Fruit fly (Drosophila melanogaster): ENCODE measurements around the gene sowah.
A peak's percentile ranks its signal among the peaks of the same experiment; 100 is the strongest.

sowah gene

dm6 chr3L:12533392-12534070 is 38.8 kb downstream of the sowah start, which contains the start of the genes Tsf2 and CG34242 (continued):
- no peak for TF ChIP-seq Sry-β (GFP tag; optimal IDR thresholded peaks at IDR 0.05)
- no peak for TF ChIP-seq vnd (GFP tag; IDR thresholded peaks at IDR 0.05; ENCODE audit: partially characterized antibody)
- TF ChIP-seq dysf (GFP tag; IDR thresholded peaks at IDR 0.05), result peak; percentile 94
- no peak for TF ChIP-seq sc (optimal IDR thresholded peaks at IDR 0.05)
- TF ChIP-seq sc (GFP tag; optimal IDR thresholded peaks at IDR 0.05), result no peak
- TF ChIP-seq sug (tag; optimal IDR thresholded peaks at IDR 0.05), result peak; percentile 77
- TF ChIP-seq dmrt99B (tag; optimal IDR thresholded peaks at IDR 0.05), result peak; percentile 81
- no peak for TF ChIP-seq Atf-2 (GFP tag; optimal IDR thresholded peaks at IDR 0.05)
- peak; percentile 22 for TF ChIP-seq CG15601 (tag; optimal IDR thresholded peaks at IDR 0.05)
- no peak for TF ChIP-seq pros (GFP tag; optimal IDR thresholded peaks at IDR 0.05)
- TF ChIP-seq CG6765 (GFP tag; optimal IDR thresholded peaks at IDR 0.05), result no peak
- no peak for TF ChIP-seq zen2 (GFP tag; IDR thresholded peaks at IDR 0.05; ENCODE audit: partially characterized antibody)
- TF ChIP-seq H2.0 (GFP tag; IDR thresholded peaks at IDR 0.05), result no peak
- peak; percentile 78; the same call in 1 of the 2 replicates for TF ChIP-seq sens-2 (GFP tag; IDR thresholded peaks at IDR 0.05)
- no peak for TF ChIP-seq ftz-f1 (GFP tag; optimal IDR thresholded peaks at IDR 0.05)
- no peak for TF ChIP-seq exex (tag; optimal IDR thresholded peaks at IDR 0.05)
- peak; percentile 91 for TF ChIP-seq MBD-R2 (GFP tag; IDR thresholded peaks at IDR 0.05)
- TF ChIP-seq CG7928 (GFP tag; optimal IDR thresholded peaks at IDR 0.05), result peak; percentile 42
- TF ChIP-seq crol (GFP tag; IDR thresholded peaks at IDR 0.05), result no peak
- TF ChIP-seq Bteb2 (GFP tag; optimal IDR thresholded peaks at IDR 0.05), result no peak
- no peak for TF ChIP-seq CG2202 (tag; optimal IDR thresholded peaks at IDR 0.05)
- TF ChIP-seq Elba2 (GFP tag; optimal IDR thresholded peaks at IDR 0.05), result no peak
- TF ChIP-seq Rfx (GFP tag; IDR thresholded peaks at IDR 0.05), result peak; percentile 96
- TF ChIP-seq CG2199 (GFP tag; IDR thresholded peaks at IDR 0.05), result no peak
- peak; percentile 67 for TF ChIP-seq sens (GFP tag)
- peak; percentile 52 for TF ChIP-seq MESR4 (GFP tag; optimal IDR thresholded peaks at IDR 0.05)
- TF ChIP-seq onecut (GFP tag; IDR thresholded peaks at IDR 0.05), result peak; percentile 50; the same call in 1 of the 2 replicates
- TF ChIP-seq lmd (GFP tag; IDR thresholded peaks at IDR 0.05), result peak; percentile 95
- TF ChIP-seq mirr (GFP tag; optimal IDR thresholded peaks at IDR 0.05), result no peak
- peak; percentile 86 for TF ChIP-seq lab (GFP tag; optimal IDR thresholded peaks at IDR 0.05)
- TF ChIP-seq CG9876 (GFP tag; optimal IDR thresholded peaks at IDR 0.05), result no peak
- TF ChIP-seq CG8765 (GFP tag; IDR thresholded peaks at IDR 0.05), result peak; percentile 87
- no peak for TF ChIP-seq run (tag; optimal IDR thresholded peaks at IDR 0.05)
- no peak for TF ChIP-seq lov (optimal IDR thresholded peaks at IDR 0.05)
- TF ChIP-seq lov (GFP tag; IDR thresholded peaks at IDR 0.05), result peak; percentile 74; the same call in 1 of the 3 replicates
- peak; percentile 63 for TF ChIP-seq CG4360 (GFP tag; IDR thresholded peaks at IDR 0.05)
- no peak for TF ChIP-seq HLHmδ (GFP tag; optimal IDR thresholded peaks at IDR 0.05)
- no peak for TF ChIP-seq CG43689 (GFP tag; IDR thresholded peaks at IDR 0.05)
- TF ChIP-seq Vsx1 (GFP tag; optimal IDR thresholded peaks at IDR 0.05), result no peak
- peak; percentile 88 for TF ChIP-seq toy (GFP tag; IDR thresholded peaks at IDR 0.05)
- peak; percentile 74 for TF ChIP-seq Optix (GFP tag; IDR thresholded peaks at IDR 0.05)
- TF ChIP-seq jing (GFP tag; optimal IDR thresholded peaks at IDR 0.05), result no peak
- TF ChIP-seq Doc3 (GFP tag; IDR thresholded peaks at IDR 0.05; ENCODE audit: partially characterized antibody), result no peak
- TF ChIP-seq CG34224 (GFP tag; IDR thresholded peaks at IDR 0.05; ENCODE audit: partially characterized antibody), result no peak
- no peak for TF ChIP-seq slp2 (GFP tag; optimal IDR thresholded peaks at IDR 0.05)
- TF ChIP-seq luna (GFP tag; optimal IDR thresholded peaks at IDR 0.05), result no peak
- no peak for TF ChIP-seq Hr3 (GFP tag; optimal IDR thresholded peaks at IDR 0.05)
- TF ChIP-seq Scr (GFP tag; IDR thresholded peaks at IDR 0.05; ENCODE audit: partially characterized antibody), result no peak; the same call in 1 of the 2 replicates
- peak; percentile 89 for TF ChIP-seq ro (GFP tag; IDR thresholded peaks at IDR 0.05)
- peak; percentile 93 for TF ChIP-seq HLH3B (GFP tag; IDR thresholded peaks at IDR 0.05)
- peak; percentile 0 for TF ChIP-seq CG2120 (GFP tag; optimal IDR thresholded peaks at IDR 0.05)
